Fruit fly (Drosophila melanogaster): ENCODE data around the gene CG8620.
A peak's percentile ranks its signal among the peaks of the same experiment; 100 is the strongest.

Gene CG8620

dm6 chr3L:7155522-7155978 is 2.3 kb upstream of the CG8620 start (continued):
- TF ChIP-seq CG6163 (GFP tag; IDR thresholded peaks at IDR 0.05) (0 out of 3 replicates have a peak, but pooled peaks have one; percentile 20), Eip93F (GFP tag; optimal IDR thresholded peaks at IDR 0.05) (no peak), Blimp-1 (GFP tag; optimal IDR thresholded peaks at IDR 0.05) (peak; percentile 27), Sox15 (GFP tag; optimal IDR thresholded peaks at IDR 0.05) (peak; percentile 35), CG32006 (GFP tag; optimal IDR thresholded peaks at IDR 0.05) (peak; percentile 89), OdsH (GFP tag; optimal IDR thresholded peaks at IDR 0.05) (peak; percentile 74), fd85E (GFP tag; optimal IDR thresholded peaks at IDR 0.05) (no peak), net (GFP tag; optimal IDR thresholded peaks at IDR 0.05) (peak; percentile 74), CG6854 (GFP tag; optimal IDR thresholded peaks at IDR 0.05) (no peak), CG8319 (GFP tag; optimal IDR thresholded peaks at IDR 0.05) (peak; percentile 18), fd59A (GFP tag; optimal IDR thresholded peaks at IDR 0.05) (peak; percentile 63), CG34406 (GFP tag; optimal IDR thresholded peaks at IDR 0.05) (peak; percentile 50), CG8119 (GFP tag; IDR thresholded peaks at IDR 0.05) (peak; percentile 58; the same call in 2 of the 3 replicates), dsx (GFP tag; optimal IDR thresholded peaks at IDR 0.05; ENCODE audit: poor library complexity, severe bottlenecking) (peak; percentile 29), Ets21C (GFP tag; optimal IDR thresholded peaks at IDR 0.05) (peak; percentile 49), CG11762 (GFP tag; optimal IDR thresholded peaks at IDR 0.05; ENCODE audit: insufficient read depth) (peak; percentile 64), eg (GFP tag; IDR thresholded peaks at IDR 0.05) (no peak; the same call in 2 of the 3 replicates), pdm3 (GFP tag; optimal IDR thresholded peaks at IDR 0.05) (peak; percentile 74), CG9139 (GFP tag; optimal IDR thresholded peaks at IDR 0.05) (no peak), CG16779 (tag; optimal IDR thresholded peaks at IDR 0.05) (peak; percentile 45)

- TF ChIP-seq Ets21C (GFP tag; optimal IDR thresholded peaks at IDR 0.05) (no peak), CG8119 (GFP tag; IDR thresholded peaks at IDR 0.05) (no peak), CG3919 (GFP tag; optimal IDR thresholded peaks at IDR 0.05) (no peak), Ets96B (tag; optimal IDR thresholded peaks at IDR 0.05) (no peak), CG7368 (GFP tag; optimal IDR thresholded peaks at IDR 0.05) (no peak), cyc (GFP tag; optimal IDR thresholded peaks at IDR 0.05) (no peak), CG6163 (GFP tag; IDR thresholded peaks at IDR 0.05) (no peak), Gug (GFP tag; IDR thresholded peaks at IDR 0.05) (no peak), svp (GFP tag) (no peak), CG10669 (GFP tag; optimal IDR thresholded peaks at IDR 0.05) (no peak)
Measured at dm6 chr3L:7156239-7156638, 1.7 kb upstream of the CG8620 start.

DNA sequence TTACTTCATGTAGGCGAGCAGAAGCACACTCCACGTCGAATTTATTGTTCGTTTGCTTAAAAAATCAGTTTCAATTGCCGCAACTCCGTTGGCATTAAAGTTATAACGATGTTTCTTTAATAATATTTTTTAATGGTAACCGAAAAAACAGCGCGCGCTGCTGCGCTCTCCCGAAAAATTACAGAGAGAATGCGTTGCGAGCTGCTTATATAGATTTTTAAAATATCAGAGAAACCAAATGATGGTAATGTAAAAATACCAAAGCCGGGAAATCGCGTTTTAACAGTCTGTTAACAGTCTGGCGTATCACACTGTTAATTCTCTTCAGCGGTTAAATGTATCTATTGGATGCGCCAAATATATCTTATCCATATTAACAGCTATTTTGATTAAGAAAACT is 1.0 kb upstream of the CG8620 start, which contains the start of gene corn:
Gene corn (minus strand): TSS at position 184 of the 400 bp plus-strand sequence.
- TF ChIP-seq CG9139 (GFP tag; optimal IDR thresholded peaks at IDR 0.05) (peak; percentile 14), Met (GFP tag; optimal IDR thresholded peaks at IDR 0.05) (peak; percentile 15), Eip78C (GFP tag) (no peak), CG32006 (GFP tag; optimal IDR thresholded peaks at IDR 0.05) (no peak), esn (GFP tag; optimal IDR thresholded peaks at IDR 0.05) (no peak), CG4318 (GFP tag; optimal IDR thresholded peaks at IDR 0.05) (no peak), fkh (GFP tag; optimal IDR thresholded peaks at IDR 0.05) (peak; percentile 3), Eip75B (GFP tag; optimal IDR thresholded peaks at IDR 0.05) (peak; percentile 6), CG7368 (GFP tag; optimal IDR thresholded peaks at IDR 0.05) (no peak), Ets21C (GFP tag; optimal IDR thresholded peaks at IDR 0.05) (no peak), achi (GFP tag; optimal IDR thresholded peaks at IDR 0.05) (peak; percentile 8), ss (GFP tag; optimal IDR thresholded peaks at IDR 0.05) (no peak), vri (GFP tag; optimal IDR thresholded peaks at IDR 0.05) (peak; percentile 22), CG1621 (tag; optimal IDR thresholded peaks at IDR 0.05) (no peak)

Measured in whole organism, prepupa.